Fruit fly (Drosophila melanogaster): Measurements from ENCODE around the gene Dnaaf6.

Dnaaf6 gene

dm6 chr3L:14684468-14684867, at the start of gene Dnaaf6:
Gene Dnaaf6 (plus strand): TSS chr3L:14684768.
- TF ChIP-seq CG11617 (GFP tag; optimal IDR thresholded peaks at IDR 0.05) = no peak
- no peak for TF ChIP-seq bab1 (GFP tag; optimal IDR thresholded peaks at IDR 0.05)
- no peak for TF ChIP-seq CG7101 (tag; optimal IDR thresholded peaks at IDR 0.05)
- TF ChIP-seq toe (GFP tag; optimal IDR thresholded peaks at IDR 0.05) = no peak
- no peak for TF ChIP-seq CG12768 (GFP tag; optimal IDR thresholded peaks at IDR 0.05)
- TF ChIP-seq pad (GFP tag; optimal IDR thresholded peaks at IDR 0.05) = no peak
- no peak for TF ChIP-seq CG14711 (tag; optimal IDR thresholded peaks at IDR 0.05)
- no peak for TF ChIP-seq Clk (GFP tag; optimal IDR thresholded peaks at IDR 0.05)
- no peak for TF ChIP-seq tj (GFP tag; optimal IDR thresholded peaks at IDR 0.05)
- TF ChIP-seq cnc (optimal IDR thresholded peaks at IDR 0.05) = no peak
- TF ChIP-seq CG7045 (GFP tag; optimal IDR thresholded peaks at IDR 0.05) = no peak
- TF ChIP-seq cic (GFP tag; optimal IDR thresholded peaks at IDR 0.05) = no peak
- no peak for TF ChIP-seq kay (GFP tag; ENCODE audit: borderline replicate concordance)
- TF ChIP-seq CG5204 (GFP tag; optimal IDR thresholded peaks at IDR 0.05) = no peak
- no peak for TF ChIP-seq CG33017 (tag; optimal IDR thresholded peaks at IDR 0.05)
- TF ChIP-seq Mnt (GFP tag; optimal IDR thresholded peaks at IDR 0.05) = no peak
- TF ChIP-seq Hr96 (GFP tag; optimal IDR thresholded peaks at IDR 0.05) = no peak
- TF ChIP-seq CG1620 (GFP tag; optimal IDR thresholded peaks at IDR 0.05) = no peak

dm6 chr3L:14634773-14635563, 49.6 kb upstream of the Dnaaf6 start:
- TF ChIP-seq CG11617 (GFP tag; optimal IDR thresholded peaks at IDR 0.05) = no peak
- peak; percentile 82 for TF ChIP-seq tj (GFP tag; optimal IDR thresholded peaks at IDR 0.05)

dm6 chr3L:14635564-14635937, 49.0 kb upstream of the Dnaaf6 start:
- TF ChIP-seq cnc (optimal IDR thresholded peaks at IDR 0.05) = no peak
- peak; percentile 23 for TF ChIP-seq kay (GFP tag; ENCODE audit: borderline replicate concordance)

dm6 chr3L:14636740-14637189, 47.8 kb upstream of the Dnaaf6 start:
- TF ChIP-seq Clk (GFP tag; optimal IDR thresholded peaks at IDR 0.05) (no peak), CG33017 (tag; optimal IDR thresholded peaks at IDR 0.05) (no peak), Hr96 (GFP tag; optimal IDR thresholded peaks at IDR 0.05) (no peak), cic (GFP tag; optimal IDR thresholded peaks at IDR 0.05) (no peak), tj (GFP tag; optimal IDR thresholded peaks at IDR 0.05) (peak; percentile 17), bab1 (GFP tag; optimal IDR thresholded peaks at IDR 0.05) (no peak)

- TF ChIP-seq tj (GFP tag; optimal IDR thresholded peaks at IDR 0.05) (peak; percentile 86), ovo (GFP tag; optimal IDR thresholded peaks at IDR 0.05) (no peak), cic (GFP tag; optimal IDR thresholded peaks at IDR 0.05) (no peak)
Measured at dm6 chr3L:14637705-14638529, 46.7 kb upstream of the Dnaaf6 start.

dm6 chr3L:14639778-14640177, 44.8 kb upstream of the Dnaaf6 start:
- TF ChIP-seq cic (GFP tag; optimal IDR thresholded peaks at IDR 0.05) = no peak
- TF ChIP-seq toe (GFP tag; optimal IDR thresholded peaks at IDR 0.05) = no peak
- TF ChIP-seq pad (GFP tag; optimal IDR thresholded peaks at IDR 0.05) = no peak
- no peak for TF ChIP-seq kay (GFP tag; ENCODE audit: borderline replicate concordance)
- no peak for TF ChIP-seq Crg-1 (GFP tag; optimal IDR thresholded peaks at IDR 0.05)
- no peak for TF ChIP-seq CG12768 (GFP tag; optimal IDR thresholded peaks at IDR 0.05)
- TF ChIP-seq CG7101 (tag; optimal IDR thresholded peaks at IDR 0.05) = no peak
- no peak for TF ChIP-seq CG11617 (GFP tag; optimal IDR thresholded peaks at IDR 0.05)
- no peak for TF ChIP-seq CG7045 (GFP tag; optimal IDR thresholded peaks at IDR 0.05)
- no peak for TF ChIP-seq Mnt (GFP tag; optimal IDR thresholded peaks at IDR 0.05)
- no peak for TF ChIP-seq bab1 (GFP tag; optimal IDR thresholded peaks at IDR 0.05)
- TF ChIP-seq CG5204 (GFP tag; optimal IDR thresholded peaks at IDR 0.05) = no peak
- TF ChIP-seq Clk (GFP tag; optimal IDR thresholded peaks at IDR 0.05) = no peak

- TF ChIP-seq toe (GFP tag; optimal IDR thresholded peaks at IDR 0.05) (no peak), Crg-1 (GFP tag; optimal IDR thresholded peaks at IDR 0.05) (no peak), CG7045 (GFP tag; optimal IDR thresholded peaks at IDR 0.05) (no peak), CG5204 (GFP tag; optimal IDR thresholded peaks at IDR 0.05) (no peak), CG12768 (GFP tag; optimal IDR thresholded peaks at IDR 0.05) (no peak), CG33017 (tag; optimal IDR thresholded peaks at IDR 0.05) (no peak), kay (GFP tag; ENCODE audit: borderline replicate concordance) (no peak), Clk (GFP tag; optimal IDR thresholded peaks at IDR 0.05) (no peak), ovo (GFP tag; optimal IDR thresholded peaks at IDR 0.05) (no peak)
Measured at dm6 chr3L:14640814-14641317, 43.7 kb upstream of the Dnaaf6 start.

Data from whole organism, adult.